Worm (Caenorhabditis elegans): Measurements from ENCODE around the gene lec-6.

The lec-6 gene

DNA sequence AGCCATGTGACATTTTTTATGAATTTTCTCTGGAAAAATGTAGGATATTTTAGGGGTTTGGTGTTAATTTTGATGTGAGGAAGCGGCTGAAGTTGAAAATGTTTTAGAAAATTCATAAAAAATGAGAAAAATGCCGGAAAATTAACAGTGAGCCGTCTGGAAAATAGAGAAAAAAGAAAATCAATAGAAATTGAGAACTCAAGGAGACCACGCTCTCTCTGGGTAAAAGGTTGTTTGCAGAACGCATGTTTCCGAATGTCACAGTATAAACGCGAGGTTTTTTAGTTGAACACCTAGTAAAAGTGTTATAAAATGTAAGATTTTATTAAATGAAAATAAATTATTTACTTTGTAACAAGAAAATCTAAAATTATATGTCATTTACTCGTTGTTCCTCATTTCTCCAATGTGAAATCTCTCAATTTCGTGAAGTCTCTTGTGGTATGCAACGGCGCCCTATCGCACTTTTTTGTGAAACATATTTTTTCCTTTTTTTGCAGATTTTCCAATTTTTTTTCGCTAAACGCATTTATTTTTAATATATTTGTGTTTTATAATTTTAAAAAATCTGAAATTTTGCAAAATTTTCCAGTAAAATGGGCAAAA lies 40.1 kb upstream of the lec-6 start, which contains the start of the genes tag-266 and tag-267 (continued):
- no peak for TF ChIP-seq ceh-9 (tag; optimal IDR thresholded peaks at IDR 0.05)
- peak; percentile 19 for TF ChIP-seq nfya-1 (tag; optimal IDR thresholded peaks at IDR 0.05)
- peak; percentile 56 for TF ChIP-seq ceh-19 (GFP tag; optimal IDR thresholded peaks at IDR 0.05)
- no peak for TF ChIP-seq fkh-10 (GFP tag; optimal IDR thresholded peaks at IDR 0.05)
- TF ChIP-seq zip-5 (tag; optimal IDR thresholded peaks at IDR 0.05): peak; percentile 98
- no peak for TF ChIP-seq hlh-13 (GFP tag; optimal IDR thresholded peaks at IDR 0.05)
- peak; percentile 53 for TF ChIP-seq C38D4.7 (GFP tag; optimal IDR thresholded peaks at IDR 0.05)
- no peak for TF ChIP-seq ceh-22 (tag; optimal IDR thresholded peaks at IDR 0.05)
- TF ChIP-seq lim-6 (tag; optimal IDR thresholded peaks at IDR 0.05): peak; percentile 76
- peak; percentile 98 for TF ChIP-seq ceh-48 (tag; optimal IDR thresholded peaks at IDR 0.05)
- TF ChIP-seq fkh-6 (tag; optimal IDR thresholded peaks at IDR 0.05): no peak
- peak; percentile 75 for TF ChIP-seq F13H6.1 (tag; optimal IDR thresholded peaks at IDR 0.05)
- TF ChIP-seq mec-3 (tag; optimal IDR thresholded peaks at IDR 0.05; ENCODE audit: borderline replicate concordance): peak; percentile 25
- no peak for TF ChIP-seq nhr-232 (tag; optimal IDR thresholded peaks at IDR 0.05)
- no peak for TF ChIP-seq pat-9 (tag; optimal IDR thresholded peaks at IDR 0.05)
- TF ChIP-seq rnt-1 (tag; optimal IDR thresholded peaks at IDR 0.05): peak; percentile 35
- TF ChIP-seq pha-4 (tag; optimal IDR thresholded peaks at IDR 0.05): no peak
- TF ChIP-seq pag-3 (tag; optimal IDR thresholded peaks at IDR 0.05; ENCODE audit: borderline replicate concordance): peak; percentile 22
- no peak for TF ChIP-seq sox-2 (GFP tag; IDR thresholded peaks at IDR 0.05)
- TF ChIP-seq K09A11.1 (tag; optimal IDR thresholded peaks at IDR 0.05; ENCODE audit: insufficient read depth): no peak
- TF ChIP-seq nhr-11 (tag; optimal IDR thresholded peaks at IDR 0.05): no peak
- no peak for TF ChIP-seq ceh-30 (tag; optimal IDR thresholded peaks at IDR 0.05)
- no peak for TF ChIP-seq ceh-6 (GFP tag; optimal IDR thresholded peaks at IDR 0.05)
- peak; percentile 87 for TF ChIP-seq hlh-15 (tag; optimal IDR thresholded peaks at IDR 0.05)
- TF ChIP-seq eyg-1 (tag; optimal IDR thresholded peaks at IDR 0.05): peak; percentile 61
- no peak for TF ChIP-seq ceh-45 (GFP tag; IDR thresholded peaks at IDR 0.05)
- TF ChIP-seq dve-1 (tag; optimal IDR thresholded peaks at IDR 0.05): no peak
- TF ChIP-seq dmd-4 (tag; optimal IDR thresholded peaks at IDR 0.05; ENCODE audit: borderline replicate concordance): no peak

- TF ChIP-seq nhr-11 (tag; optimal IDR thresholded peaks at IDR 0.05) (no peak), T23F11.4 (GFP tag; optimal IDR thresholded peaks at IDR 0.05) (no peak), dmd-4 (tag; optimal IDR thresholded peaks at IDR 0.05; ENCODE audit: borderline replicate concordance) (no peak), ceh-18 (tag; optimal IDR thresholded peaks at IDR 0.05) (no peak), hlh-6 (tag; optimal IDR thresholded peaks at IDR 0.05) (no peak), hlh-13 (GFP tag; optimal IDR thresholded peaks at IDR 0.05) (no peak), ceh-30 (tag; optimal IDR thresholded peaks at IDR 0.05) (no peak), ahr-1 (tag; optimal IDR thresholded peaks at IDR 0.05) (no peak), ceh-6 (GFP tag; optimal IDR thresholded peaks at IDR 0.05) (no peak), elt-2 (tag; optimal IDR thresholded peaks at IDR 0.05) (no peak), hlh-8 (tag; optimal IDR thresholded peaks at IDR 0.05) (no peak), ama-1 (optimal IDR thresholded peaks at IDR 0.05) (no peak), F13H6.1 (tag; optimal IDR thresholded peaks at IDR 0.05) (no peak), mec-3 (tag; optimal IDR thresholded peaks at IDR 0.05; ENCODE audit: borderline replicate concordance) (no peak), unc-86 (tag; optimal IDR thresholded peaks at IDR 0.05) (no peak), nhr-232 (tag; optimal IDR thresholded peaks at IDR 0.05) (no peak)
Observed at ce11 chrIII:638319-638718, 38.2 kb upstream of the lec-6 start, which contains the start of gene sbds-1. Gene sbds-1 (minus strand): TSS chrIII:638419.

- TF ChIP-seq hlh-13 (GFP tag; optimal IDR thresholded peaks at IDR 0.05) (no peak), ceh-22 (tag; optimal IDR thresholded peaks at IDR 0.05) (no peak), T23F11.4 (GFP tag; optimal IDR thresholded peaks at IDR 0.05) (no peak), lim-6 (tag; optimal IDR thresholded peaks at IDR 0.05) (no peak), C08G9.2 (tag; optimal IDR thresholded peaks at IDR 0.05) (no peak), tbx-2 (tag; optimal IDR thresholded peaks at IDR 0.05) (no peak), sox-4 (tag; optimal IDR thresholded peaks at IDR 0.05) (no peak), fax-1 (tag; optimal IDR thresholded peaks at IDR 0.05) (no peak), unc-3 (GFP tag; conservative IDR thresholded peaks at IDR 0.05) (no peak), unc-3 (tag; optimal IDR thresholded peaks at IDR 0.05) (no peak), gmeb-2 (tag; optimal IDR thresholded peaks at IDR 0.05) (no peak), tbx-7 (tag; optimal IDR thresholded peaks at IDR 0.05) (no peak), ceh-19 (GFP tag; optimal IDR thresholded peaks at IDR 0.05) (no peak), ceh-24 (tag; optimal IDR thresholded peaks at IDR 0.05) (no peak), pha-2 (tag; optimal IDR thresholded peaks at IDR 0.05) (no peak), K02D7.2 (tag; optimal IDR thresholded peaks at IDR 0.05) (no peak), pat-9 (tag; optimal IDR thresholded peaks at IDR 0.05) (no peak)
Observed at ce11 chrIII:636067-636466, 35.9 kb upstream of the lec-6 start, which contains the start of gene T19C3.7. Gene T19C3.7 (minus strand): TSS chrIII:636167.
